Worm (Caenorhabditis elegans) whole organism, L2 larva: ENCODE data around the gene C33B4.4.

Source experiments
- C34F6.9 ChIP-seq: fragments of 150-350 bp; optimal IDR thresholded peaks from 2 replicates; lab custom pipeline; 2014; ENCODE audit warnings: missing biosample characterization, missing genetic modification characterization
- F13H6.1 ChIP-seq: sonication (generic microtip); optimal IDR thresholded peaks from 2 replicates; lab custom pipeline; 2016; ENCODE audit warnings: missing genetic modification characterization, missing compliant biosample characterization
- R02D3.7 ChIP-seq: fragments of 150-350 bp; optimal IDR thresholded peaks from 2 replicates; lab custom pipeline; 2014; ENCODE audit warnings: missing biosample characterization, missing genetic modification characterization
- Y55F3AM.14 ChIP-seq: fragments of 200-800 bp; sonication (Bioruptor generic); optimal IDR thresholded peaks from 2 replicates; lab custom pipeline; 2018; ENCODE audit warnings: mild to moderate bottlenecking, missing genetic modification characterization, missing compliant biosample characterization
- ZK546.5 ChIP-seq: sonication (generic microtip); optimal IDR thresholded peaks from 2 replicates; lab custom pipeline; 2017; ENCODE audit warnings: missing biosample characterization, missing genetic modification characterization
- alr-1 ChIP-seq: fragments of 150-350 bp; optimal IDR thresholded peaks from 2 replicates; lab custom pipeline; 2014; ENCODE audit warnings: missing biosample characterization, missing genetic modification characterization
- aly-2 ChIP-seq: fragments of 150-350 bp; optimal IDR thresholded peaks from 2 replicates; lab custom pipeline; 2014; ENCODE audit warnings: missing biosample characterization, missing genetic modification characterization
- ama-1 ChIP-seq: fragments of 150-350 bp; optimal IDR thresholded peaks from 2 replicates; lab custom pipeline; 2018; ENCODE audit warnings: inconsistent platforms
- blmp-1 ChIP-seq: sonication (generic microtip); optimal IDR thresholded peaks from 2 replicates; lab custom pipeline; 2017; ENCODE audit warnings: missing genetic modification characterization, mild to moderate bottlenecking, missing compliant biosample characterization, antibody characterized with exemption, moderate library complexity; ENCODE audit not compliant: insufficient read depth
- ceh-16 ChIP-seq: fragments of 150-350 bp; optimal IDR thresholded peaks from 2 replicates; lab custom pipeline; 2014; ENCODE audit warnings: missing biosample characterization, missing genetic modification characterization
- ceh-82 ChIP-seq: fragments of 150-350 bp; optimal IDR thresholded peaks from 2 replicates; lab custom pipeline; 2014; ENCODE audit warnings: missing biosample characterization, missing genetic modification characterization
- crh-2 ChIP-seq: sonication (generic microtip); optimal IDR thresholded peaks from 2 replicates; lab custom pipeline; 2017; ENCODE audit warnings: missing biosample characterization, missing genetic modification characterization
- dmd-4 ChIP-seq: sonication (generic microtip); optimal IDR thresholded peaks from 2 replicates; lab custom pipeline; 2017; ENCODE audit warnings: missing biosample characterization, missing genetic modification characterization
- egl-27 ChIP-seq: sonication (generic microtip); optimal IDR thresholded peaks from 3 replicates; lab custom pipeline; 2017; ENCODE audit warnings: missing biosample characterization, missing genetic modification reagents, missing genetic modification characterization
- elt-1 ChIP-seq: fragments of 150-350 bp; optimal IDR thresholded peaks from 2 replicates; lab custom pipeline; 2014; ENCODE audit warnings: missing biosample characterization, missing genetic modification characterization
- elt-3 ChIP-seq: sonication (generic microtip); optimal IDR thresholded peaks from 2 replicates; lab custom pipeline; 2017; ENCODE audit warnings: missing biosample characterization, missing genetic modification characterization
- fos-1 ChIP-seq: fragments of 150-350 bp; optimal IDR thresholded peaks from 2 replicates; lab custom pipeline; 2014; ENCODE audit warnings: missing biosample characterization, missing genetic modification characterization
- gmeb-1 ChIP-seq: fragments of 150-350 bp; optimal IDR thresholded peaks from 2 replicates; lab custom pipeline; 2014; ENCODE audit warnings: missing biosample characterization, missing genetic modification characterization
- lin-11 ChIP-seq: fragments of 150-350 bp; sonication (generic microtip); optimal IDR thresholded peaks from 2 replicates; lab custom pipeline; 2014; ENCODE audit warnings: missing biosample characterization, missing genetic modification characterization, inconsistent platforms, mixed read lengths
- lin-13 ChIP-seq: fragments of 150-350 bp; optimal IDR thresholded peaks from 2 replicates; lab custom pipeline; 2014; ENCODE audit warnings: missing biosample characterization, missing genetic modification reagents, missing genetic modification characterization
- lin-39 ChIP-seq: fragments of 150-350 bp; optimal IDR thresholded peaks from 2 replicates; lab custom pipeline; 2014; ENCODE audit warnings: missing biosample characterization, missing genetic modification reagents, missing genetic modification characterization
- lsy-2 ChIP-seq, 2 experiments: fragments of 150-350 bp in 1 of 2; sonication (generic microtip) in 1 of 2; optimal IDR thresholded peaks; 2 replicates each; lab custom pipeline; 2014 to 2017; ENCODE audit warnings: missing biosample characterization in 2 of 2, missing genetic modification characterization in 2 of 2
- mab-5 ChIP-seq: fragments of 150-350 bp; optimal IDR thresholded peaks from 2 replicates; lab custom pipeline; 2014; ENCODE audit warnings: missing biosample characterization, missing genetic modification characterization
- mbf-1 ChIP-seq: sonication (generic microtip); optimal IDR thresholded peaks from 2 replicates; lab custom pipeline; 2017; ENCODE audit warnings: missing biosample characterization, missing genetic modification characterization
- mdl-1 ChIP-seq, 2 experiments: fragments of 150-350 bp in 1 of 2; sonication (generic microtip) in 1 of 2; optimal IDR thresholded peaks; 2 replicates each; lab custom pipeline; 2017; ENCODE audit warnings: missing biosample characterization in 2 of 2, missing genetic modification characterization in 2 of 2
- nhr-10 ChIP-seq: sonication (generic microtip); optimal IDR thresholded peaks from 2 replicates; lab custom pipeline; 2017; ENCODE audit warnings: missing biosample characterization, missing genetic modification characterization
- nhr-11 ChIP-seq: fragments of 150-350 bp; optimal IDR thresholded peaks from 2 replicates; lab custom pipeline; 2014; ENCODE audit warnings: missing biosample characterization, missing genetic modification characterization
- nhr-12 ChIP-seq: fragments of 150-350 bp; optimal IDR thresholded peaks from 2 replicates; lab custom pipeline; 2014; ENCODE audit warnings: missing biosample characterization, missing genetic modification characterization
- nhr-129 ChIP-seq: fragments of 150-350 bp; optimal IDR thresholded peaks from 2 replicates; lab custom pipeline; 2014; ENCODE audit warnings: missing biosample characterization, missing genetic modification characterization
- nhr-21 ChIP-seq: fragments of 150-350 bp; optimal IDR thresholded peaks from 2 replicates; lab custom pipeline; 2014; ENCODE audit warnings: missing biosample characterization, missing genetic modification characterization
- nhr-23 ChIP-seq: fragments of 150-350 bp; optimal IDR thresholded peaks from 2 replicates; lab custom pipeline; 2014; ENCODE audit warnings: missing biosample characterization, missing genetic modification reagents, missing genetic modification characterization
- nhr-237 ChIP-seq: fragments of 150-350 bp; optimal IDR thresholded peaks from 2 replicates; lab custom pipeline; 2014; ENCODE audit warnings: missing biosample characterization, missing genetic modification characterization
- nhr-25 ChIP-seq: fragments of 150-350 bp; sonication (generic microtip); optimal IDR thresholded peaks from 3 replicates; lab custom pipeline; 2014; ENCODE audit warnings: missing biosample characterization, missing genetic modification characterization
- nhr-6 ChIP-seq: fragments of 150-350 bp; optimal IDR thresholded peaks from 2 replicates; lab custom pipeline; 2014; ENCODE audit warnings: missing biosample characterization, missing genetic modification characterization
- nhr-77 ChIP-seq: fragments of 150-350 bp; optimal IDR thresholded peaks from 2 replicates; lab custom pipeline; 2014; ENCODE audit warnings: missing biosample characterization, missing genetic modification characterization
- peb-1 ChIP-seq: fragments of 150-350 bp; optimal IDR thresholded peaks from 2 replicates; lab custom pipeline; 2014; ENCODE audit warnings: missing biosample characterization, missing genetic modification characterization
- sem-4 ChIP-seq: fragments of 150-350 bp; optimal IDR thresholded peaks from 2 replicates; lab custom pipeline; 2014; ENCODE audit warnings: missing biosample characterization, missing genetic modification reagents, missing genetic modification characterization
- skn-1 ChIP-seq: sonication (generic microtip); optimal IDR thresholded peaks from 2 replicates; lab custom pipeline; 2017; ENCODE audit warnings: missing biosample characterization, missing genetic modification characterization
- sma-3 ChIP-seq: sonication (generic microtip); optimal IDR thresholded peaks from 2 replicates; lab custom pipeline; 2016; ENCODE audit warnings: missing genetic modification reagents, missing genetic modification characterization, missing compliant biosample characterization
- sma-9 ChIP-seq, 2 experiments: fragments of 150-350 bp in 1 of 2; sonication (generic microtip) in 1 of 2; optimal IDR thresholded peaks; 2 replicates each; lab custom pipeline; 2014 to 2016; ENCODE audit warnings: missing genetic modification characterization in 2 of 2, mild to moderate bottlenecking in 1 of 2, missing biosample characterization in 1 of 2, missing compliant biosample characterization in 1 of 2, missing genetic modification reagents in 1 of 2, moderate library complexity in 1 of 2
- snpc-4 ChIP-seq: fragments of 150-350 bp; optimal IDR thresholded peaks from 2 replicates; lab custom pipeline; 2014; ENCODE audit warnings: missing biosample characterization, missing genetic modification characterization
- unc-39 ChIP-seq: fragments of 150-350 bp; optimal IDR thresholded peaks from 2 replicates; lab custom pipeline; 2014; ENCODE audit warnings: missing biosample characterization, missing genetic modification characterization
- unc-55 ChIP-seq: fragments of 150-350 bp; sonication (generic microtip); optimal IDR thresholded peaks from 3 replicates; lab custom pipeline; 2014; ENCODE audit warnings: missing biosample characterization, missing genetic modification reagents, missing genetic modification characterization
- unc-62 ChIP-seq: fragments of 150-350 bp; optimal IDR thresholded peaks from 2 replicates; lab custom pipeline; 2014; ENCODE audit warnings: missing biosample characterization, missing genetic modification reagents, missing genetic modification characterization
- zag-1 ChIP-seq: fragments of 150-350 bp; optimal IDR thresholded peaks from 2 replicates; lab custom pipeline; 2014; ENCODE audit warnings: missing biosample characterization, missing genetic modification characterization
- ztf-1 ChIP-seq: fragments of 200-800 bp; sonication (Bioruptor generic); conservative IDR thresholded peaks from 2 replicates; pipeline ENCODE4 v1.3.6; 2022; ENCODE audit warnings: missing genetic modification characterization, missing compliant biosample characterization
- ztf-11 ChIP-seq: sonication (generic microtip); optimal IDR thresholded peaks from 2 replicates; lab custom pipeline; 2017; ENCODE audit warnings: missing biosample characterization, missing genetic modification characterization
- ztf-4 ChIP-seq: fragments of 150-350 bp; optimal IDR thresholded peaks from 2 replicates; lab custom pipeline; 2014; ENCODE audit warnings: missing biosample characterization, missing genetic modification characterization

C33B4.4 gene

ce11 chrII:11349892-11350291 is 33.4 kb downstream of the C33B4.4 start, which contains the start of gene dph-5:
Gene dph-5, plus strand, starts transcription at chrII:11350192.
- TF ChIP-seq mab-5 (no peak), sma-3 (GFP tag; lab: Kevin White, UChicago) (no peak), fos-1 (tag; lab: Kevin White, UChicago) (no peak), aly-2 (tag; lab: Kevin White, UChicago) (no peak), sem-4 (tag; lab: Kevin White, UChicago) (no peak), unc-39 (tag; lab: Kevin White, UChicago) (no peak), ztf-4 (tag; lab: Kevin White, UChicago) (no peak), unc-62 (GFP tag; lab: Kevin White, UChicago) (no peak), nhr-25 (tag; lab: Kevin White, UChicago) (no peak), egl-27 (tag; lab: Kevin White, UChicago) (no peak)
- TF ChIP-seq, all 48 proteins: peak for 0

- TF ChIP-seq sma-9 (GFP tag; optimal IDR thresholded peaks at IDR 0.05; lab: Kevin White, UChicago) (peak; percentile 65), sma-9 (tag; optimal IDR thresholded peaks at IDR 0.05; lab: Kevin White, UChicago) (no peak), aly-2 (tag; lab: Kevin White, UChicago) (no peak), Y55F3AM.14 (GFP tag; lab: Kevin White, UChicago) (no peak), ZK546.5 (no peak), zag-1 (peak; percentile 34), ztf-4 (tag; lab: Kevin White, UChicago) (peak; percentile 71), nhr-237 (no peak), dmd-4 (tag; lab: Kevin White, UChicago) (no peak), nhr-10 (tag; lab: Kevin White, UChicago) (peak; percentile 50), snpc-4 (peak; percentile 51), ceh-82 (tag; lab: Kevin White, UChicago) (no peak), fos-1 (tag; lab: Kevin White, UChicago) (peak; percentile 47), nhr-129 (tag; lab: Kevin White, UChicago) (peak; percentile 68), unc-39 (tag; lab: Kevin White, UChicago) (no peak), unc-62 (GFP tag; lab: Kevin White, UChicago) (no peak), nhr-11 (no peak), nhr-12 (tag; lab: Kevin White, UChicago) (no peak), nhr-77 (tag; lab: Kevin White, UChicago) (no peak), R02D3.7 (tag; lab: Kevin White, UChicago) (no peak), F13H6.1 (peak; percentile 80), gmeb-1 (tag; lab: Kevin White, UChicago) (peak; percentile 89), crh-2 (tag; lab: Kevin White, UChicago) (peak; percentile 89), peb-1 (tag; lab: Kevin White, UChicago) (no peak), nhr-21 (tag; lab: Kevin White, UChicago) (peak; percentile 79), mdl-1 (tag; optimal IDR thresholded peaks at IDR 0.05; lab: Kevin White, UChicago) (peak in 1 of 2 experiments; percentile 18), elt-3 (tag; lab: Kevin White, UChicago) (no peak), C34F6.9 (peak; percentile 85), alr-1 (no peak), ztf-11 (tag; lab: Kevin White, UChicago) (no peak), skn-1 (tag; lab: Kevin White, UChicago) (peak; percentile 73), mbf-1 (tag; lab: Kevin White, UChicago) (no peak), mab-5 (no peak), lin-39 (tag; lab: Kevin White, UChicago) (no peak), nhr-23 (tag; lab: Kevin White, UChicago) (no peak), elt-1 (no peak), blmp-1 (tag; lab: Kevin White, UChicago) (peak; percentile 44), ceh-16 (tag; lab: Kevin White, UChicago) (peak; percentile 23), unc-55 (GFP tag; lab: Kevin White, UChicago) (peak; percentile 63), ama-1 (lab: Kevin White, UChicago) (no peak), nhr-25 (tag; lab: Kevin White, UChicago) (peak; percentile 70), lsy-2 (tag; optimal IDR thresholded peaks at IDR 0.05; lab: Kevin White, UChicago) (peak; percentile 45 to 78), ztf-1 (GFP tag; lab: Robert Waterston, UW) (no peak), lin-11 (tag; lab: Kevin White, UChicago) (peak; percentile 42), sem-4 (tag; lab: Kevin White, UChicago) (peak; percentile 64), nhr-6 (tag; lab: Kevin White, UChicago) (peak; percentile 79), lin-13 (GFP tag; lab: Kevin White, UChicago) (peak; percentile 39), sma-3 (GFP tag; lab: Kevin White, UChicago) (peak; percentile 62), egl-27 (tag; lab: Kevin White, UChicago) (no peak)
Observed at ce11 chrII:11347878-11348556, 35.2 kb downstream of the C33B4.4 start, which contains the start of the genes B0491.6 and pigm-1. Gene B0491.6, minus strand, starts transcription at chrII:11348343. Gene pigm-1, plus strand, starts transcription at chrII:11348445.
